Worm (Caenorhabditis elegans) whole organism, L4 larva: ENCODE data around the gene clp-2.
A peak's percentile ranks its signal among the peaks of the same experiment; 100 is the strongest.

Experiments used
- dmd-6 ChIP-seq: fragments of 200-800 bp; sonication (Bioruptor generic); IDR thresholded peaks from 2 replicates; pipeline ENCODE4 v1.3.6; 2022; ENCODE audit warnings: missing genetic modification reagents, missing genetic modification characterization, missing compliant biosample characterization
- nhr-10 ChIP-seq: fragments of 150-350 bp; optimal IDR thresholded peaks from 2 replicates; lab custom pipeline; 2014; ENCODE audit warnings: missing biosample characterization, missing genetic modification characterization
- nhr-77 ChIP-seq: fragments of 150-350 bp; optimal IDR thresholded peaks from 2 replicates; lab custom pipeline; 2014; ENCODE audit warnings: missing biosample characterization, missing genetic modification characterization
- unc-39 ChIP-seq: sonication (generic microtip); optimal IDR thresholded peaks from 2 replicates; lab custom pipeline; 2017; ENCODE audit warnings: missing biosample characterization, missing genetic modification characterization

- TF ChIP-seq dmd-6 (GFP tag; lab: Robert Waterston, UW), result 0 out of 2 replicates have a peak, but pooled peaks have one; percentile 5
- TF ChIP-seq unc-39 (tag; lab: Kevin White, UChicago), result no peak
- TF ChIP-seq nhr-77 (tag; lab: Kevin White, UChicago), result no peak
- TF ChIP-seq nhr-10 (tag; lab: Kevin White, UChicago), result no peak
Measured at ce11 chrIII:4656415-4656814, 47.4 kb downstream of the clp-2 start.
